Fruit fly (Drosophila melanogaster) whole organism, embryonic: ENCODE data around the gene Shal.
A peak's percentile ranks its signal among the peaks of the same experiment; 100 is the strongest.

ENCODE experiments used
- Atf6 ChIP-seq: fragments of 200-800 bp; sonication (Bioruptor generic); IDR thresholded peaks from 2 replicates; pipeline ENCODE4 v1.3.6; 2022; ENCODE audit warnings: missing biosample characterization, missing genetic modification characterization
- CG10274 ChIP-seq: fragments of 200-800 bp; sonication (Bioruptor generic); optimal IDR thresholded peaks from 3 replicates; lab custom pipeline; 2017; ENCODE audit warnings: missing biosample characterization, mild to moderate bottlenecking, missing genetic modification characterization
- CG10979 ChIP-seq: fragments of 200-800 bp; sonication (Bioruptor generic); optimal IDR thresholded peaks from 2 replicates; lab custom pipeline; 2018; ENCODE audit warnings: missing biosample characterization, mild to moderate bottlenecking, missing genetic modification characterization, moderate library complexity
- CG11456 ChIP-seq: fragments of 200-800 bp; sonication (Bioruptor generic); IDR thresholded peaks from 3 replicates; pipeline ENCODE4 v1.3.6; 2022; ENCODE audit warnings: missing biosample characterization, missing genetic modification characterization
- CG12236 ChIP-seq: fragments of 200-800 bp; sonication (Bioruptor generic); optimal IDR thresholded peaks from 2 replicates; lab custom pipeline; 2016; ENCODE audit warnings: missing biosample characterization, missing genetic modification characterization
- CG13123 ChIP-seq: fragments of 200-800 bp; sonication (Bioruptor generic); optimal IDR thresholded peaks from 2 replicates; lab custom pipeline; 2016; ENCODE audit warnings: missing biosample characterization, missing genetic modification characterization
- CG13775 ChIP-seq: fragments of 200-800 bp; sonication (Bioruptor generic); optimal IDR thresholded peaks from 3 replicates; lab custom pipeline; 2017; ENCODE audit warnings: missing biosample characterization, mild to moderate bottlenecking, missing genetic modification characterization
- CG14441 ChIP-seq: fragments of 200-800 bp; sonication (Bioruptor generic); IDR thresholded peaks from 2 replicates; pipeline ENCODE4 v1.3.6; 2022; ENCODE audit warnings: missing biosample characterization, missing genetic modification characterization
- CG1602 ChIP-seq: fragments of 200-800 bp; sonication (Bioruptor generic); optimal IDR thresholded peaks from 3 replicates; lab custom pipeline; 2016; ENCODE audit warnings: missing biosample characterization, missing genetic modification characterization
- CG1603 ChIP-seq: fragments of 200-800 bp; sonication (Bioruptor generic); optimal IDR thresholded peaks from 2 replicates; lab custom pipeline; 2019; ENCODE audit warnings: missing biosample characterization, mild to moderate bottlenecking, missing genetic modification characterization, moderate library complexity
- CG17328 ChIP-seq: fragments of 200-800 bp; sonication (Bioruptor generic); IDR thresholded peaks from 2 replicates; pipeline ENCODE4 v1.3.6; 2022; ENCODE audit warnings: missing biosample characterization, missing genetic modification characterization
- CG17361 ChIP-seq: fragments of 200-800 bp; sonication (Bioruptor generic); IDR thresholded peaks from 3 replicates; pipeline ENCODE4 v1.3.6; 2022; ENCODE audit warnings: missing biosample characterization, missing genetic modification characterization
- CG33213 ChIP-seq: fragments of 200-800 bp; sonication (Bioruptor generic); optimal IDR thresholded peaks from 3 replicates; lab custom pipeline; 2016; ENCODE audit warnings: missing biosample characterization, missing genetic modification characterization
- CG3995 ChIP-seq: fragments of 200-800 bp; sonication (Bioruptor generic); optimal IDR thresholded peaks from 3 replicates; lab custom pipeline; 2016; ENCODE audit warnings: missing biosample characterization, missing genetic modification characterization
- CG5245 ChIP-seq: fragments of 200-800 bp; sonication (Bioruptor generic); optimal IDR thresholded peaks from 3 replicates; lab custom pipeline; 2016; ENCODE audit warnings: missing biosample characterization, missing genetic modification characterization
- CG8388 ChIP-seq: fragments of 200-800 bp; sonication (Bioruptor generic); optimal IDR thresholded peaks from 2 replicates; lab custom pipeline; 2019; ENCODE audit warnings: missing biosample characterization, mild to moderate bottlenecking, missing genetic modification characterization, moderate library complexity
- CTCF ChIP-seq: fragments of 200-800 bp; sonication (Bioruptor generic); optimal IDR thresholded peaks from 2 replicates; lab custom pipeline; 2017; ENCODE audit warnings: missing biosample characterization, mild to moderate bottlenecking, missing genetic modification characterization, moderate library complexity
- Ets97D ChIP-seq: fragments of 200-800 bp; sonication (Bioruptor generic); optimal IDR thresholded peaks from 3 replicates; lab custom pipeline; 2016; ENCODE audit warnings: missing biosample characterization, missing genetic modification characterization
- HmgZ ChIP-seq: fragments of 200-800 bp; sonication (Bioruptor generic); optimal IDR thresholded peaks from 2 replicates; lab custom pipeline; 2018; ENCODE audit warnings: missing biosample characterization, mild to moderate bottlenecking, missing genetic modification characterization
- Hr78 ChIP-seq, 2 experiments: fragments of 200-800 bp in 1 of 2; fragments of >200 bp in 1 of 2; sonication (Bioruptor generic) in 1 of 2; optimal IDR thresholded peaks; 2 replicates each; lab custom pipeline; 2017 to 2019; ENCODE audit warnings: missing biosample characterization in 2 of 2, missing genetic modification characterization in 2 of 2, mild to moderate bottlenecking in 1 of 2, moderate library complexity in 1 of 2
- Meics ChIP-seq: fragments of 200-800 bp; sonication (Bioruptor generic); optimal IDR thresholded peaks from 2 replicates; lab custom pipeline; 2017; ENCODE audit warnings: missing biosample characterization, mild to moderate bottlenecking, missing genetic modification characterization
- NfI ChIP-seq: fragments of 200-800 bp; sonication (Bioruptor generic); optimal IDR thresholded peaks from 3 replicates; lab custom pipeline; 2018; ENCODE audit warnings: missing biosample characterization, mild to moderate bottlenecking, missing genetic modification characterization, moderate library complexity
- Opbp ChIP-seq: fragments of 200-800 bp; sonication (Bioruptor generic); IDR thresholded peaks from 3 replicates; pipeline ENCODE4 v1.3.6; 2022; ENCODE audit warnings: missing biosample characterization, missing genetic modification characterization; ENCODE audit not compliant: partially characterized antibody
- Rx ChIP-seq: fragments of 200-800 bp; sonication (Bioruptor generic); IDR thresholded peaks from 2 replicates; pipeline ENCODE4 v1.3.6; 2022; ENCODE audit warnings: missing biosample characterization, missing genetic modification characterization
- TFAM ChIP-seq: fragments of 200-800 bp; sonication (Bioruptor generic); optimal IDR thresholded peaks from 2 replicates; lab custom pipeline; 2017; ENCODE audit warnings: missing biosample characterization, missing genetic modification characterization, inconsistent platforms
- Trl ChIP-seq, 3 experiments: fragments of >200 bp in 2 of 3; fragments of 200-800 bp in 1 of 3; sonication (Bioruptor generic) in 1 of 3; optimal IDR thresholded peaks; 2 replicates in 1 of 3; 3 replicates in 2 of 3; lab custom pipeline; 2016 to 2017; ENCODE audit warnings: missing biosample characterization in 1 of 3, missing genetic modification characterization in 1 of 3
- aop ChIP-seq: fragments of 200-800 bp; sonication (Bioruptor generic); IDR thresholded peaks from 2 replicates; pipeline ENCODE4 v1.3.6; 2022; ENCODE audit warnings: missing biosample characterization, missing genetic modification characterization
- ash1 ChIP-seq: fragments of 200-800 bp; sonication (Bioruptor generic); optimal IDR thresholded peaks from 2 replicates; lab custom pipeline; 2018; ENCODE audit warnings: missing biosample characterization, mild to moderate bottlenecking, missing genetic modification characterization
- cas ChIP-seq: fragments of 200-800 bp; sonication (Bioruptor generic); IDR thresholded peaks from 2 replicates; pipeline ENCODE4 v1.3.6; 2022; ENCODE audit warnings: missing biosample characterization, missing genetic modification characterization
- chinmo ChIP-seq: fragments of 200-800 bp; sonication (Bioruptor generic); IDR thresholded peaks from 4 replicates; pipeline ENCODE4 v1.3.6; 2022; ENCODE audit warnings: missing biosample characterization, missing genetic modification characterization; ENCODE audit not compliant: partially characterized antibody
- chm ChIP-seq: fragments of 200-800 bp; sonication (Bioruptor generic); IDR thresholded peaks from 2 replicates; pipeline ENCODE4 v1.3.6; 2022; ENCODE audit warnings: missing biosample characterization, missing genetic modification characterization
- chn ChIP-seq: fragments of 200-800 bp; sonication (Bioruptor generic); optimal IDR thresholded peaks from 2 replicates; lab custom pipeline; 2016; ENCODE audit warnings: missing biosample characterization, missing genetic modification characterization
- crol ChIP-seq: fragments of 200-800 bp; sonication (Bioruptor generic); IDR thresholded peaks from 2 replicates; pipeline ENCODE4 v1.3.6; 2022; ENCODE audit warnings: missing biosample characterization, missing genetic modification characterization
- dm ChIP-seq: fragments of 200-800 bp; sonication (Bioruptor generic); optimal IDR thresholded peaks from 3 replicates; lab custom pipeline; 2016; ENCODE audit warnings: missing biosample characterization, missing genetic modification characterization
- dpn ChIP-seq, 2 experiments: fragments of 200-800 bp; sonication (Bioruptor generic); optimal IDR thresholded peaks; 3 replicates each; lab custom pipeline; 2016; ENCODE audit warnings: missing biosample characterization in 2 of 2, missing genetic modification characterization in 2 of 2
- gt ChIP-seq: fragments of 200-800 bp; sonication (Bioruptor generic); IDR thresholded peaks from 2 replicates; pipeline ENCODE4 v1.3.6; 2022; ENCODE audit warnings: missing biosample characterization, missing genetic modification characterization
- ken ChIP-seq: fragments of 200-800 bp; sonication (Bioruptor generic); IDR thresholded peaks from 3 replicates; pipeline ENCODE4 v1.3.6; 2022; ENCODE audit warnings: missing biosample characterization, missing genetic modification characterization
- luna ChIP-seq: fragments of 200-800 bp; sonication (Bioruptor generic); optimal IDR thresholded peaks from 2 replicates; lab custom pipeline; 2016; ENCODE audit warnings: missing biosample characterization, missing genetic modification characterization
- peb ChIP-seq: fragments of 200-800 bp; sonication (Bioruptor generic); IDR thresholded peaks from 2 replicates; pipeline ENCODE4 v1.3.6; 2022; ENCODE audit warnings: missing biosample characterization, missing genetic modification characterization
- pzg ChIP-seq: fragments of 200-800 bp; sonication (Bioruptor generic); optimal IDR thresholded peaks from 3 replicates; lab custom pipeline; 2018; ENCODE audit warnings: missing biosample characterization, mild to moderate bottlenecking, missing genetic modification characterization, moderate library complexity
- run ChIP-seq: fragments of 200-800 bp; sonication (Bioruptor generic); optimal IDR thresholded peaks from 3 replicates; lab custom pipeline; 2018; ENCODE audit warnings: missing biosample characterization, mild to moderate bottlenecking, missing genetic modification characterization
- seq ChIP-seq: fragments of 200-800 bp; sonication (Bioruptor generic); IDR thresholded peaks from 2 replicates; pipeline ENCODE4 v1.3.6; 2022; ENCODE audit warnings: missing biosample characterization, missing genetic modification characterization
- shn ChIP-seq: fragments of 200-800 bp; sonication (Bioruptor generic); optimal IDR thresholded peaks from 3 replicates; lab custom pipeline; 2016; ENCODE audit warnings: missing biosample characterization, missing genetic modification characterization
- sima ChIP-seq: fragments of 200-800 bp; sonication (Bioruptor generic); optimal IDR thresholded peaks from 2 replicates; lab custom pipeline; 2016; ENCODE audit warnings: missing biosample characterization, missing genetic modification characterization
- stc ChIP-seq: fragments of 200-800 bp; sonication (Bioruptor generic); IDR thresholded peaks from 2 replicates; pipeline ENCODE4 v1.3.6; 2022; ENCODE audit warnings: missing biosample characterization, missing genetic modification characterization
- tap ChIP-seq: fragments of 200-800 bp; optimal IDR thresholded peaks from 3 replicates; lab custom pipeline; 2019; ENCODE audit warnings: missing biosample characterization, mild to moderate bottlenecking, missing genetic modification characterization, moderate library complexity
- tgo ChIP-seq: fragments of 200-800 bp; sonication (Bioruptor generic); IDR thresholded peaks from 3 replicates; pipeline ENCODE4 v1.3.6; 2022; ENCODE audit warnings: missing biosample characterization, missing genetic modification characterization
- trh ChIP-seq: fragments of 200-800 bp; sonication (Bioruptor generic); optimal IDR thresholded peaks from 2 replicates; lab custom pipeline; 2016; ENCODE audit warnings: missing biosample characterization, missing genetic modification characterization
- vfl ChIP-seq: fragments of 200-800 bp; sonication (Bioruptor generic); optimal IDR thresholded peaks from 2 replicates; lab custom pipeline; 2016; ENCODE audit warnings: missing biosample characterization, missing genetic modification characterization
- zen2 ChIP-seq: fragments of 200-800 bp; sonication (Bioruptor generic); IDR thresholded peaks from 3 replicates; pipeline ENCODE4 v1.3.6; 2022; ENCODE audit warnings: missing biosample characterization, missing genetic modification characterization; ENCODE audit not compliant: partially characterized antibody

The Shal gene

DNA sequence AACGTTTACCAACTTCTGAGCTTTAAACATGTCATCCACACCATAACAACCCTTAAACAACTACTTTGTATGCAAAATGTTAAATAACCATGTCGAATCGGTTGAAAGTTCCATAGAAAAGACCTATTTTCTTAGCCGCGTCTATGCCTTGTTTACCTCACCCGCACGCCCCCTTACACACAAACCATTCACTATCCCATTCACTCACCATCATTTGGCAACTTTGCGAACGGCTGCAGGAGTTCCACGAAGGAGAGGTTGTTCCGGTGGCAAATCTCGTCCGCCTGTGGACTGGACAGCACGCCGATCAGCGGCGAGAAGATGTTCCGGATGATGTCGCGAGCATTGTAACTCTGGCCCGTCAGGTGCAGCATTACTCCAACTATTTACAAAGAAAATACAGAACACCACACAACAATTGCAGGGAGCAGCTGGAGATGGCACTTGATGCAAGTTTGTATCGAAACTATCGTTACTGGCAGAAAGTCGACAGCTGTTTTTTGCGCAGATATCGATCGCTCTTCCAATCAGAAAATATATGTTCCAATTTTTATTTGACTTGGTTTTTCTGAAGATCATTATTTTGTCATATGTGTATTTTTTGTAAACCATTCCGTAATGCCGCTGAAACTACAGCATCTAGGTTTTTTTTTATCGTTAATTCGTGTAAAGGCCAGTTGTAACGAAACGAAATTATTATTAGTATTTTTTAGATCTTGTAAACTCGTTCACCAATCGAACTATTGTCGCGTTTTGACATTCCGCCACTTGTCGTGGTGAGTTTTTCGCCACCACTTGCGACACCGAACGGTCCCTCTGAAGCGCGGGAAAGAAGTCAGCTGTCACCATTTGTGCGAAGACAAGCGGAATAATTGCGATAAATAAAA lies 33.9 kb upstream of the Shal start, which contains the start of gene asf1 (continued):
- peak; percentile 85 for TF ChIP-seq crol (GFP tag; lab: Robert Waterston, UW)
- no peak for TF ChIP-seq CG10274 (GFP tag; lab: Kevin White, UChicago)
- no peak for TF ChIP-seq seq (GFP tag; lab: Robert Waterston, UW)
- no peak for TF ChIP-seq cas
- no peak for TF ChIP-seq aop (GFP tag; lab: Robert Waterston, UW)
- no peak for TF ChIP-seq luna (GFP tag; lab: Kevin White, UChicago)
- TF ChIP-seq zen2 (GFP tag; lab: Robert Waterston, UW): peak; percentile 45; the same call in 1 of the 3 replicates
- 0 out of 3 replicates have a peak, but pooled peaks have one; percentile 30 for TF ChIP-seq CG11456 (GFP tag; lab: Robert Waterston, UW)
- TF ChIP-seq sima: no peak
- TF ChIP-seq Atf6 (GFP tag; lab: Robert Waterston, UW): no peak
- peak; percentile 59 for TF ChIP-seq Ets97D
- peak; percentile 19 for TF ChIP-seq CG10979
- no peak for TF ChIP-seq CG1603
- TF ChIP-seq trh: no peak
- TF ChIP-seq Hr78 (GFP tag; optimal IDR thresholded peaks at IDR 0.05; lab: Kevin White, UChicago): no peak
- TF ChIP-seq CG5245 (GFP tag; lab: Kevin White, UChicago): no peak
- TF ChIP-seq chn (GFP tag; lab: Kevin White, UChicago): peak; percentile 6
- peak; percentile 57; the same call in 2 of the 3 replicates for TF ChIP-seq Opbp (GFP tag; lab: Robert Waterston, UW)
- TF ChIP-seq dm (GFP tag; lab: Kevin White, UChicago): no peak
- peak; percentile 51 for TF ChIP-seq CTCF (GFP tag; lab: Kevin White, UChicago)
- no peak for TF ChIP-seq ken (GFP tag; lab: Robert Waterston, UW)
- no peak for TF ChIP-seq Rx (GFP tag; lab: Robert Waterston, UW)
- TF ChIP-seq ash1 (GFP tag; lab: Kevin White, UChicago): no peak
- no peak for TF ChIP-seq CG14441 (GFP tag; lab: Robert Waterston, UW)
- TF ChIP-seq NfI (GFP tag; lab: Kevin White, UChicago): no peak
- TF ChIP-seq CG3995 (GFP tag; lab: Kevin White, UChicago): peak; percentile 36
- TF ChIP-seq tgo (GFP tag; lab: Robert Waterston, UW): no peak
- TF ChIP-seq Meics (GFP tag; lab: Kevin White, UChicago): peak; percentile 42
- peak; percentile 88; the same call in 3 of the 4 replicates for TF ChIP-seq chinmo (GFP tag; lab: Robert Waterston, UW)
- TF ChIP-seq CG12236: no peak
- no peak for TF ChIP-seq peb (GFP tag; lab: Robert Waterston, UW)
- TF ChIP-seq tap (tag; lab: Kevin White, UChicago): no peak
- no peak for TF ChIP-seq shn (GFP tag; lab: Kevin White, UChicago)
- no peak for TF ChIP-seq chm (GFP tag; lab: Robert Waterston, UW)
- TF ChIP-seq vfl: no peak
- TF ChIP-seq Trl (optimal IDR thresholded peaks at IDR 0.05; lab: Kevin White, UChicago): no peak
- peak; percentile 41 for TF ChIP-seq Trl (GFP tag; optimal IDR thresholded peaks at IDR 0.05; lab: Kevin White, UChicago)
- TF ChIP-seq CG1602 (GFP tag; lab: Kevin White, UChicago): no peak
- TF ChIP-seq HmgZ (tag; lab: Kevin White, UChicago): no peak
- peak; percentile 56 for TF ChIP-seq pzg
- no peak for TF ChIP-seq TFAM (GFP tag; lab: Kevin White, UChicago)
- no peak for TF ChIP-seq run (tag; lab: Kevin White, UChicago)
- TF ChIP-seq CG13123 (GFP tag; lab: Kevin White, UChicago): no peak
- TF ChIP-seq CG13775: peak; percentile 9
- TF ChIP-seq CG17361 (GFP tag; lab: Robert Waterston, UW): no peak; the same call in 1 of the 3 replicates
- no peak for TF ChIP-seq CG17328 (GFP tag; lab: Robert Waterston, UW)
- TF ChIP-seq CG33213: peak; percentile 27
- TF ChIP-seq gt (GFP tag; lab: Robert Waterston, UW): no peak
- no peak for TF ChIP-seq CG8388 (GFP tag; lab: Kevin White, UChicago)
- TF ChIP-seq dpn (GFP tag; optimal IDR thresholded peaks at IDR 0.05; lab: Kevin White, UChicago): no peak
- TF ChIP-seq stc (GFP tag; lab: Robert Waterston, UW): no peak
